Worm (Caenorhabditis elegans): Measurements from ENCODE around the gene sec-61.G.
A peak's percentile ranks its signal among the peaks of the same experiment; 100 is the strongest.

The sec-61.G gene

ce11 chrV:10915922-10916321 lies 19.0 kb upstream of the sec-61.G start:
- no peak for TF ChIP-seq nhr-111 (GFP tag; optimal IDR thresholded peaks at IDR 0.05)
- TF ChIP-seq snpc-4 (tag; optimal IDR thresholded peaks at IDR 0.05): no peak
- no peak for TF ChIP-seq ztf-11 (tag; optimal IDR thresholded peaks at IDR 0.05)
- no peak for TF ChIP-seq dve-1 (tag; optimal IDR thresholded peaks at IDR 0.05; ENCODE audit: insufficient read depth)
- TF ChIP-seq unc-39 (tag; optimal IDR thresholded peaks at IDR 0.05): no peak
- TF ChIP-seq hlh-11 (tag; optimal IDR thresholded peaks at IDR 0.05): no peak
- TF ChIP-seq unc-130 (GFP tag; optimal IDR thresholded peaks at IDR 0.05): no peak
- no peak for TF ChIP-seq mes-2 (tag; optimal IDR thresholded peaks at IDR 0.05; ENCODE audit: poor library complexity, severe bottlenecking)
- no peak for TF ChIP-seq D1046.2 (GFP tag; IDR thresholded peaks at IDR 0.05)
- TF ChIP-seq gei-8 (GFP tag; optimal IDR thresholded peaks at IDR 0.05): no peak

DNA sequence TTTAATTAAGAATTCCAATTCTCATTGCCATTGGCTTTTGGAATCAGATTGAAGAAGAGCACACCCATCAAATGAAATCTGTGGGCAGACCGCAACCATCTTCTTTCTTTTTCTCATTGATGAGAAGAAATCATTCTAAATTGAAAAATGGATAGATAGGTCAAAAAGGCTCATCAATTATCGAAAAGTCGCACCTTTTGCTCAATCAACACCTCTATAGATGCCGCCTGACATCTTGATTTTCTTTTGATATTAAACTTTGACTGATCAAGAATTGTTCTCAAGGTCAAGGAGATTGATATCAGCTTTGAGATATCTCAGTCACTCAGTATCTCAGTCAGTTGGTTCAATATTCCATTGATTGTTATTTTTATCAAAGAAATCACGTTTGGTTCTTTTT lies 13.0 kb upstream of the sec-61.G start:
- TF ChIP-seq lin-13 (GFP tag; optimal IDR thresholded peaks at IDR 0.05) (no peak), nhr-237 (tag; optimal IDR thresholded peaks at IDR 0.05) (no peak), R02D3.7 (tag; optimal IDR thresholded peaks at IDR 0.05) (no peak), ces-1 (GFP tag; optimal IDR thresholded peaks at IDR 0.05) (no peak), nhr-102 (tag; optimal IDR thresholded peaks at IDR 0.05) (no peak), hmg-1.1 (GFP tag; IDR thresholded peaks at IDR 0.05) (no peak), F10B5.3 (tag; optimal IDR thresholded peaks at IDR 0.05) (no peak), nhr-42 (GFP tag; IDR thresholded peaks at IDR 0.05) (no peak), Y48G9A.11 (GFP tag; IDR thresholded peaks at IDR 0.05) (no peak), zip-2 (tag; optimal IDR thresholded peaks at IDR 0.05) (no peak)

DNA sequence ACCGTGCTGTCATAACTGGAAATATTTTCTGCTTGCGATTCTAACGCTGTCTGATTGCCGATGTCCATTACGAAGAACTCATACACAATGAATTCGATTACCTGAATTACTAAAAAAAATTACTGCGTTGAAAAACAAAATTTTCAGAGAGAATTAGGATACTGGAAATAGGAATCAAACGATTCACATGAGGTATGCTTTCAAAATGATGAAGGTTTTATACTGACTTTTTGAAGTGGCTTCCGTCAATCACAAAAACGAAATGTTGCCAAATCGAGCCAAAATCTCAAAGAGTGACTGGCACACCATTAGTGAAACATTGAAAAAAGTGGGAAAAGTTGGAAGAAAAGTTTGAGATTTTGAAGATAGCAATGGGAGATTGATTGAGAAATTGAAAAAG lies 12.1 kb upstream of the sec-61.G start, which contains the start of gene zzz-1:
TSS of gene zzz-1 (minus strand) at position 101 of the 400 bp plus-strand sequence.
- TF ChIP-seq ceh-44 (GFP tag; IDR thresholded peaks at IDR 0.05) (no peak), nhr-25 (tag; optimal IDR thresholded peaks at IDR 0.05; ENCODE audit: borderline replicate concordance, insufficient read depth) (no peak), dpl-1 (GFP tag; optimal IDR thresholded peaks at IDR 0.05) (no peak), dve-1 (tag; optimal IDR thresholded peaks at IDR 0.05; ENCODE audit: insufficient read depth) (no peak), Y105C5A.15 (GFP tag; IDR thresholded peaks at IDR 0.05) (no peak), rbr-2 (tag; optimal IDR thresholded peaks at IDR 0.05) (no peak), set-16 (GFP tag; IDR thresholded peaks at IDR 0.05) (no peak), F49E8.2 (tag; optimal IDR thresholded peaks at IDR 0.05; ENCODE audit: borderline replicate concordance) (no peak), egl-27 (tag; optimal IDR thresholded peaks at IDR 0.05) (no peak), saeg-2 (GFP tag; IDR thresholded peaks at IDR 0.05) (no peak), ctbp-1 (GFP tag; IDR thresholded peaks at IDR 0.05) (no peak), lin-13 (GFP tag; optimal IDR thresholded peaks at IDR 0.05) (no peak), pqm-1 (tag; optimal IDR thresholded peaks at IDR 0.05) (no peak), Y48G9A.11 (GFP tag; IDR thresholded peaks at IDR 0.05) (no peak), D1046.2 (GFP tag; IDR thresholded peaks at IDR 0.05) (no peak), dmd-9 (GFP tag; IDR thresholded peaks at IDR 0.05) (no peak)

- TF ChIP-seq ama-1 (optimal IDR thresholded peaks at IDR 0.05): no peak
- no peak for TF ChIP-seq tra-1 (GFP tag; IDR thresholded peaks at IDR 0.05)
- TF ChIP-seq nhr-102 (tag; optimal IDR thresholded peaks at IDR 0.05): no peak
- no peak for TF ChIP-seq ceh-28 (tag; optimal IDR thresholded peaks at IDR 0.05)
- no peak for TF ChIP-seq ceh-44 (GFP tag; IDR thresholded peaks at IDR 0.05)
- no peak for TF ChIP-seq mxl-2 (GFP tag; conservative IDR thresholded peaks at IDR 0.05)
- no peak for TF ChIP-seq mdt-29 (GFP tag; IDR thresholded peaks at IDR 0.05)
- TF ChIP-seq R02D3.7 (tag; optimal IDR thresholded peaks at IDR 0.05): no peak
- TF ChIP-seq zip-2 (tag; optimal IDR thresholded peaks at IDR 0.05): no peak
- no peak for TF ChIP-seq jun-1 (tag; optimal IDR thresholded peaks at IDR 0.05)
- no peak for TF ChIP-seq spr-3 (GFP tag; optimal IDR thresholded peaks at IDR 0.05)
- no peak for TF ChIP-seq hlh-11 (tag; optimal IDR thresholded peaks at IDR 0.05)
- TF ChIP-seq ceh-62 (tag; optimal IDR thresholded peaks at IDR 0.05): no peak
- TF ChIP-seq F37D6.2 (tag; optimal IDR thresholded peaks at IDR 0.05): no peak
- TF ChIP-seq dve-1 (tag; optimal IDR thresholded peaks at IDR 0.05; ENCODE audit: insufficient read depth): no peak
- TF ChIP-seq lin-29 (GFP tag; IDR thresholded peaks at IDR 0.05): no peak
- peak; percentile 13 for TF ChIP-seq hlh-30 (tag; optimal IDR thresholded peaks at IDR 0.05; ENCODE audit: insufficient read depth)
- TF ChIP-seq dmd-6 (GFP tag; IDR thresholded peaks at IDR 0.05): 0 out of 2 replicates have a peak, but pooled peaks have one; percentile 10
- TF ChIP-seq dpl-1 (GFP tag; optimal IDR thresholded peaks at IDR 0.05): no peak
- no peak for TF ChIP-seq tag-97 (GFP tag; IDR thresholded peaks at IDR 0.05)
- TF ChIP-seq nhr-48 (tag; optimal IDR thresholded peaks at IDR 0.05): no peak
- TF ChIP-seq nhr-41 (GFP tag; IDR thresholded peaks at IDR 0.05): no peak
Observed at ce11 chrV:10904795-10905194, 7.9 kb upstream of the sec-61.G start.
